Worm (Caenorhabditis elegans) whole organism, L4/young adult: Measurements from ENCODE around the gene ntc-1.

ENCODE experiments used
- W03F9.2 ChIP-seq: fragments of 150-350 bp; optimal IDR thresholded peaks from 2 replicates; lab custom pipeline; 2014; ENCODE audit warnings: missing biosample characterization, missing genetic modification characterization
- dao-5 ChIP-seq: sonication (generic microtip); optimal IDR thresholded peaks from 2 replicates; lab custom pipeline; 2016; ENCODE audit warnings: missing genotype, missing genetic modification characterization, moderate library complexity, missing compliant biosample characterization
- him-1 ChIP-seq: sonication (generic microtip); optimal IDR thresholded peaks from 2 replicates; lab custom pipeline; 2016; ENCODE audit warnings: missing genotype, missing genetic modification reagents, missing genetic modification characterization, missing compliant biosample characterization

The ntc-1 gene

ce11 chrX:4865798-4866197, at the start of gene ntc-1:
Gene ntc-1, plus strand, starts transcription at chrX:4866098.
- no peak for TF ChIP-seq dao-5 (tag; lab: Kevin White, UChicago)
- no peak for TF ChIP-seq W03F9.2 (tag; lab: Kevin White, UChicago)
- TF ChIP-seq him-1 (tag; lab: Kevin White, UChicago), result no peak

- TF ChIP-seq W03F9.2 (tag; lab: Kevin White, UChicago) (peak; percentile 5), him-1 (tag; lab: Kevin White, UChicago) (no peak)
Measured at ce11 chrX:4818252-4818651, 47.6 kb upstream of the ntc-1 start, which contains the start of gene R08E3.3. Gene R08E3.3, plus strand, starts transcription at chrX:4818593.

- TF ChIP-seq W03F9.2 (tag; lab: Kevin White, UChicago), result no peak
- TF ChIP-seq dao-5 (tag; lab: Kevin White, UChicago), result no peak
- TF ChIP-seq him-1 (tag; lab: Kevin White, UChicago), result no peak
Measured at ce11 chrX:4818872-4819271, 47.0 kb upstream of the ntc-1 start.

- no peak for TF ChIP-seq dao-5 (tag; lab: Kevin White, UChicago)
- no peak for TF ChIP-seq W03F9.2 (tag; lab: Kevin White, UChicago)
- TF ChIP-seq him-1 (tag; lab: Kevin White, UChicago), result no peak
Measured at ce11 chrX:4821602-4822001, 44.3 kb upstream of the ntc-1 start.

- TF ChIP-seq him-1 (tag; lab: Kevin White, UChicago), result no peak
- no peak for TF ChIP-seq dao-5 (tag; lab: Kevin White, UChicago)
- TF ChIP-seq W03F9.2 (tag; lab: Kevin White, UChicago), result no peak
Measured at ce11 chrX:4822262-4822661, 43.6 kb upstream of the ntc-1 start, which contains the start of gene R08E3.1. Gene R08E3.1, plus strand, starts transcription at chrX:4822647.

- no peak for TF ChIP-seq him-1 (tag; lab: Kevin White, UChicago)
Measured at ce11 chrX:4840653-4841052, 25.2 kb upstream of the ntc-1 start.

ce11 chrX:4842305-4842704, 23.6 kb upstream of the ntc-1 start:
- no peak for TF ChIP-seq W03F9.2 (tag; lab: Kevin White, UChicago)

- TF ChIP-seq dao-5 (tag; lab: Kevin White, UChicago), result no peak
- TF ChIP-seq him-1 (tag; lab: Kevin White, UChicago), result no peak
- no peak for TF ChIP-seq W03F9.2 (tag; lab: Kevin White, UChicago)
Measured at ce11 chrX:4844765-4845164, 21.1 kb upstream of the ntc-1 start.

- TF ChIP-seq W03F9.2 (tag; lab: Kevin White, UChicago) (no peak), dao-5 (tag; lab: Kevin White, UChicago) (no peak), him-1 (tag; lab: Kevin White, UChicago) (no peak)
Measured at ce11 chrX:4853060-4853459, 12.8 kb upstream of the ntc-1 start, which contains the start of gene F39C12.1. Gene F39C12.1, minus strand, starts transcription at chrX:4853195.

ce11 chrX:4859582-4860095, 6.3 kb upstream of the ntc-1 start, which contains the start of gene add-1:
Gene add-1, minus strand, starts transcription at chrX:4860045.
- no peak for TF ChIP-seq him-1 (tag; lab: Kevin White, UChicago)
- no peak for TF ChIP-seq dao-5 (tag; lab: Kevin White, UChicago)
- no peak for TF ChIP-seq W03F9.2 (tag; lab: Kevin White, UChicago)

ce11 chrX:4861413-4861812, 4.5 kb upstream of the ntc-1 start:
- TF ChIP-seq him-1 (tag; lab: Kevin White, UChicago), result no peak
- TF ChIP-seq dao-5 (tag; lab: Kevin White, UChicago), result no peak
- TF ChIP-seq W03F9.2 (tag; lab: Kevin White, UChicago), result no peak

- TF ChIP-seq dao-5 (tag; lab: Kevin White, UChicago), result no peak
- TF ChIP-seq him-1 (tag; lab: Kevin White, UChicago), result no peak
- no peak for TF ChIP-seq W03F9.2 (tag; lab: Kevin White, UChicago)
Measured at ce11 chrX:4862062-4862461, 3.8 kb upstream of the ntc-1 start.

- no peak for TF ChIP-seq him-1 (tag; lab: Kevin White, UChicago)
- TF ChIP-seq W03F9.2 (tag; lab: Kevin White, UChicago), result no peak
- TF ChIP-seq dao-5 (tag; lab: Kevin White, UChicago), result no peak
Measured at ce11 chrX:4864214-4864613, 1.7 kb upstream of the ntc-1 start.

- TF ChIP-seq dao-5 (tag; lab: Kevin White, UChicago) (no peak), him-1 (tag; lab: Kevin White, UChicago) (no peak), W03F9.2 (tag; lab: Kevin White, UChicago) (no peak)
Measured at ce11 chrX:4869627-4870026, 3.7 kb downstream of the ntc-1 start.
